Worm (Caenorhabditis elegans) whole organism, L1 larva: ENCODE data around the gene C47E12.11.

Experiments
- aha-1 ChIP-seq: fragments of 150-350 bp; optimal IDR thresholded peaks from 2 replicates; lab custom pipeline; 2014; ENCODE audit warnings: missing biosample characterization, missing genetic modification characterization
- ama-1 ChIP-seq: fragments of 150-350 bp; optimal IDR thresholded peaks from 2 replicates; lab custom pipeline; 2014
- blmp-1 ChIP-seq: fragments of 150-350 bp; optimal IDR thresholded peaks from 2 replicates; lab custom pipeline; 2014; ENCODE audit warnings: missing biosample characterization, missing genetic modification characterization
- ceh-88 ChIP-seq: fragments of 200-800 bp; sonication (Bioruptor generic); IDR thresholded peaks from 2 replicates; pipeline ENCODE4 v1.3.6; 2022; ENCODE audit warnings: missing genetic modification characterization, missing compliant biosample characterization
- efl-1 ChIP-seq, 4 experiments: fragments of 150-350 bp; optimal IDR thresholded peaks in 3 of 4; peaks in 1 of 4; 1 replicate in 1 of 4; 2 replicates in 3 of 4; lab custom pipeline; 2014; ENCODE audit warnings: missing biosample characterization in 2 of 4, missing genetic modification characterization in 2 of 4, missing genetic modification reagents in 2 of 4
- efl-3 ChIP-seq: fragments of 200-800 bp; sonication (Bioruptor generic); optimal IDR thresholded peaks from 2 replicates; lab custom pipeline; 2018; ENCODE audit warnings: mild to moderate bottlenecking, missing genetic modification characterization, missing compliant biosample characterization
- elt-2 ChIP-seq: sonication (generic microtip); optimal IDR thresholded peaks from 2 replicates; lab custom pipeline; 2016; ENCODE audit warnings: missing genetic modification characterization, mild to moderate bottlenecking, inconsistent platforms, missing compliant biosample characterization, missing genetic modification reagents
- elt-3 ChIP-seq, 6 experiments: fragments of 150-350 bp in 1 of 6; sonication (generic microtip); optimal IDR thresholded peaks; 2 replicates each; lab custom pipeline; 2017 to 2018; ENCODE audit warnings: missing biosample characterization in 6 of 6, missing genetic modification characterization in 6 of 6, inconsistent platforms in 1 of 6
- hlh-17 ChIP-seq: fragments of 200-800 bp; sonication (Bioruptor generic); optimal IDR thresholded peaks from 2 replicates; lab custom pipeline; 2018; ENCODE audit warnings: missing genetic modification characterization, mild to moderate bottlenecking, missing compliant biosample characterization, moderate library complexity, borderline replicate concordance
- hlh-4 ChIP-seq: sonication (generic microtip); optimal IDR thresholded peaks from 2 replicates; lab custom pipeline; 2016; ENCODE audit warnings: mild to moderate bottlenecking, missing genetic modification characterization, missing compliant biosample characterization
- hpl-2 ChIP-seq: fragments of 150-350 bp; optimal IDR thresholded peaks from 2 replicates; lab custom pipeline; 2014; ENCODE audit warnings: missing biosample characterization, missing genetic modification reagents, missing genetic modification characterization
- irx-1 ChIP-seq: sonication (generic microtip); optimal IDR thresholded peaks from 2 replicates; lab custom pipeline; 2016; ENCODE audit warnings: missing genetic modification characterization, missing compliant biosample characterization
- lin-14 ChIP-seq: fragments of 200-800 bp; sonication (Bioruptor generic); optimal IDR thresholded peaks from 2 replicates; lab custom pipeline; 2018; ENCODE audit warnings: mild to moderate bottlenecking, missing genetic modification characterization, moderate library complexity, missing compliant biosample characterization
- lin-35 ChIP-seq, 2 experiments: fragments of 150-350 bp; optimal IDR thresholded peaks; 2 replicates each; lab custom pipeline; 2014; ENCODE audit warnings: missing biosample characterization in 2 of 2, missing genetic modification characterization in 2 of 2, missing genetic modification reagents in 2 of 2
- lsy-2 ChIP-seq, 2 experiments: fragments of 150-350 bp; optimal IDR thresholded peaks; 2 replicates each; lab custom pipeline; 2014; ENCODE audit warnings: missing biosample characterization in 2 of 2, missing genetic modification characterization in 2 of 2
- mdl-1 ChIP-seq, 2 experiments: fragments of 150-350 bp; optimal IDR thresholded peaks; 2 replicates each; lab custom pipeline; 2014 to 2017; ENCODE audit warnings: missing biosample characterization in 2 of 2, missing genetic modification characterization in 2 of 2, inconsistent platforms in 1 of 2
- nhr-19 ChIP-seq: fragments of 200-800 bp; sonication (Bioruptor generic); conservative IDR thresholded peaks from 2 replicates; pipeline ENCODE4 v1.3.6; 2022; ENCODE audit warnings: missing genetic modification characterization, missing compliant biosample characterization
- nhr-20 ChIP-seq: sonication (generic microtip); optimal IDR thresholded peaks from 2 replicates; lab custom pipeline; 2016; ENCODE audit warnings: mild to moderate bottlenecking, missing genetic modification characterization, missing compliant biosample characterization
- nhr-237 ChIP-seq: fragments of 150-350 bp; optimal IDR thresholded peaks from 2 replicates; lab custom pipeline; 2014; ENCODE audit warnings: missing biosample characterization, missing genetic modification characterization
- nhr-28 ChIP-seq: fragments of 150-350 bp; optimal IDR thresholded peaks from 2 replicates; lab custom pipeline; 2014; ENCODE audit warnings: missing biosample characterization, missing genetic modification characterization
- nhr-47 ChIP-seq: sonication (generic microtip); optimal IDR thresholded peaks from 2 replicates; lab custom pipeline; 2016; ENCODE audit warnings: mild to moderate bottlenecking, missing genetic modification characterization, moderate library complexity, missing compliant biosample characterization
- nhr-71 ChIP-seq: sonication (generic microtip); optimal IDR thresholded peaks from 2 replicates; lab custom pipeline; 2016; ENCODE audit warnings: mild to moderate bottlenecking, missing genetic modification characterization, moderate library complexity, missing compliant biosample characterization
- nhr-76 ChIP-seq: sonication (generic microtip); optimal IDR thresholded peaks from 2 replicates; lab custom pipeline; 2017; ENCODE audit warnings: missing biosample characterization, missing genetic modification characterization
- nhr-84 ChIP-seq: sonication (generic microtip); optimal IDR thresholded peaks from 2 replicates; lab custom pipeline; 2017; ENCODE audit warnings: missing biosample characterization, missing genetic modification characterization
- nhr-90 ChIP-seq: sonication (generic microtip); optimal IDR thresholded peaks from 2 replicates; lab custom pipeline; 2016; ENCODE audit warnings: mild to moderate bottlenecking, missing genetic modification characterization, missing compliant biosample characterization; ENCODE audit not compliant: poor library complexity
- rnt-1 ChIP-seq: sonication (generic microtip); optimal IDR thresholded peaks from 2 replicates; lab custom pipeline; 2016; ENCODE audit warnings: mild to moderate bottlenecking, missing genetic modification characterization, moderate library complexity, missing compliant biosample characterization
- skn-1 ChIP-seq: fragments of 150-350 bp; optimal IDR thresholded peaks from 2 replicates; lab custom pipeline; 2014; ENCODE audit warnings: missing biosample characterization, missing genetic modification characterization
- snpc-4 ChIP-seq: fragments of 150-350 bp; optimal IDR thresholded peaks from 2 replicates; lab custom pipeline; 2014; ENCODE audit warnings: missing biosample characterization, missing genetic modification characterization
- snu-23 ChIP-seq: sonication (generic microtip); optimal IDR thresholded peaks from 2 replicates; lab custom pipeline; 2016; ENCODE audit warnings: missing genetic modification characterization, missing compliant biosample characterization
- sptf-1 ChIP-seq: fragments of 150-350 bp; optimal IDR thresholded peaks from 2 replicates; lab custom pipeline; 2014; ENCODE audit warnings: missing biosample characterization, missing genetic modification characterization
- sup-37 ChIP-seq: fragments of 200-800 bp; sonication (Bioruptor generic); optimal IDR thresholded peaks from 2 replicates; lab custom pipeline; 2018; ENCODE audit warnings: mild to moderate bottlenecking, missing genetic modification characterization, missing compliant biosample characterization
- swsn-7 ChIP-seq: sonication (generic microtip); optimal IDR thresholded peaks from 2 replicates; lab custom pipeline; 2016; ENCODE audit warnings: missing genetic modification characterization, missing compliant biosample characterization
- unc-130 ChIP-seq: fragments of 150-350 bp; optimal IDR thresholded peaks from 2 replicates; lab custom pipeline; 2017; ENCODE audit warnings: missing biosample characterization, missing genetic modification characterization, inconsistent platforms
- unc-30 ChIP-seq: sonication (generic microtip); optimal IDR thresholded peaks from 2 replicates; lab custom pipeline; 2017; ENCODE audit warnings: missing biosample characterization, missing genetic modification characterization
- unc-62 ChIP-seq: fragments of 150-350 bp; optimal IDR thresholded peaks from 2 replicates; lab custom pipeline; 2014; ENCODE audit warnings: missing biosample characterization, missing genetic modification reagents, missing genetic modification characterization
- unc-98 ChIP-seq: fragments of 200-800 bp; sonication (Bioruptor generic); IDR thresholded peaks from 2 replicates; pipeline ENCODE4 v1.3.6; 2022; ENCODE audit warnings: missing genetic modification characterization, missing compliant biosample characterization
- xbp-1 ChIP-seq: sonication (generic microtip); optimal IDR thresholded peaks from 2 replicates; lab custom pipeline; 2016; ENCODE audit warnings: missing genetic modification characterization, missing compliant biosample characterization
- ztf-11 ChIP-seq, 2 experiments: sonication (generic microtip); optimal IDR thresholded peaks; 2 replicates each; lab custom pipeline; 2016 to 2017; ENCODE audit warnings: missing genetic modification characterization in 2 of 2, missing biosample characterization in 1 of 2, missing compliant biosample characterization in 1 of 2
- ztf-4 ChIP-seq: fragments of 150-350 bp; optimal IDR thresholded peaks from 2 replicates; lab custom pipeline; 2014; ENCODE audit warnings: missing biosample characterization, missing genetic modification characterization

Gene C47E12.11

DNA sequence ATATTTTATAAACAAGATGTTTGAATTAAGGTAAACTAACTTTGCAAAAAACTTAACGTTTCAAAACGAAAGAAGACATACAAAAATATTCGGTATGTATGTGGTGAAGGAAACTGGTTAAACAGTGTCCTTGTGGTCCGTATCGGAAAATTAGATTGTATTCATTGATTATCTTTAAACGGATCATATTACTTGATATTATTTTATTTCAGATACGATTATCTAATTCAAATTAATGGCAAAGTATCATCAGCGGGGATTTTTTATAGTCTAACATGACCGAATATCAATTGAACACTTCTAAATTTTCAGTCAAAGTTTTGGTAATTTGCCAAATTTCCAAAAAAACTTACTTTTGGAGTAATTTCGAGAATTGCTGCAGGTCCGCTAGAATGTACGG is 37.6 kb downstream of the C47E12.11 start, which contains the start of gene C47E12.13:
TSS of gene C47E12.13 (minus strand) at position 101 of the 400 bp plus-strand sequence.
- TF ChIP-seq swsn-7 (tag; lab: Kevin White, UChicago) = no peak
- no peak for TF ChIP-seq ztf-4
- TF ChIP-seq hpl-2 (GFP tag; lab: Kevin White, UChicago) = no peak
- TF ChIP-seq lsy-2 (tag; optimal IDR thresholded peaks at IDR 0.05; lab: Kevin White, UChicago) = no peak
- TF ChIP-seq ceh-88 (GFP tag; lab: Robert Waterston, UW) = no peak
- TF ChIP-seq irx-1 (tag; lab: Kevin White, UChicago) = no peak
- TF ChIP-seq nhr-19 (GFP tag; lab: Robert Waterston, UW) = no peak
- TF ChIP-seq sptf-1 = no peak
- no peak for TF ChIP-seq unc-98 (GFP tag; lab: Robert Waterston, UW)
- TF ChIP-seq xbp-1 (tag; lab: Kevin White, UChicago) = no peak

DNA sequence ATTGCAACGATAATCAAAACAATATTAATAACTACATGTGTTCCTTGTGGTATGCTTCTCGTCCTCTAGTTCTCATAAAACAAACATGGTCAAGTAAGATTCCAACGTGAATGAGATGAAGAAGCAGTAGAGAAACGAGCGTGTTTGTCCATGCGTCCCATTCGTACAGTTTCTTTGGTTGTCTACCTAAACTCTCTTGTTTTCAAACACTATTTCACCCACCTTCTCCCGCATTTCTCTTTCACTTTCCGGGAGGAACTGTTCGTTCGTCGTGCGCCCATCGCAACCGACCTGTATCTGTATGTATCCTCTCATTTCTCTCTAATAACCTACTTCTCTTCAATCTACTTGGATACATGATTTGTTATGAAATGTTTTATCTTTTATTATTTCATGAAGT is 38.6 kb downstream of the C47E12.11 start:
- TF ChIP-seq elt-2 (no peak), rnt-1 (tag; lab: Kevin White, UChicago) (no peak), lin-14 (GFP tag; lab: Kevin White, UChicago) (peak; percentile 78), snpc-4 (tag; lab: Kevin White, UChicago) (no peak), nhr-47 (tag; lab: Kevin White, UChicago) (no peak), unc-62 (GFP tag; lab: Kevin White, UChicago) (no peak), nhr-76 (no peak), ama-1 (no peak), unc-30 (tag; lab: Kevin White, UChicago) (no peak), snu-23 (GFP tag; lab: Kevin White, UChicago) (peak; percentile 33), nhr-84 (tag; lab: Kevin White, UChicago) (no peak), lin-35 (GFP tag; optimal IDR thresholded peaks at IDR 0.05; lab: Kevin White, UChicago) (peak in 1 of 2 experiments; percentile 10), lsy-2 (tag; optimal IDR thresholded peaks at IDR 0.05; lab: Kevin White, UChicago) (peak in 1 of 2 experiments; percentile 51), blmp-1 (tag; lab: Kevin White, UChicago) (peak; percentile 99), elt-3 (tag; optimal IDR thresholded peaks at IDR 0.05; lab: Kevin White, UChicago) (peak in 2 of 6 experiments; percentile 32 to 67), nhr-71 (tag; lab: Kevin White, UChicago) (peak; percentile 5), skn-1 (tag; lab: Kevin White, UChicago) (peak; percentile 23), nhr-20 (tag; lab: Kevin White, UChicago) (peak; percentile 5), hlh-17 (no peak), unc-130 (tag; lab: Kevin White, UChicago) (no peak), nhr-90 (tag; lab: Kevin White, UChicago) (no peak), mdl-1 (tag; optimal IDR thresholded peaks at IDR 0.05; lab: Kevin White, UChicago) (peak in 1 of 2 experiments; percentile 34), efl-1 (optimal IDR thresholded peaks at IDR 0.05; lab: Kevin White, UChicago) (peak in 1 of 2 experiments; percentile 4), efl-1 (GFP tag; optimal IDR thresholded peaks at IDR 0.05 in 1 of 2; lab: Kevin White, UChicago) (peak in 1 of 2 experiments; percentile 56)
- TF ChIP-seq, all 84 proteins: peak for 11

DNA sequence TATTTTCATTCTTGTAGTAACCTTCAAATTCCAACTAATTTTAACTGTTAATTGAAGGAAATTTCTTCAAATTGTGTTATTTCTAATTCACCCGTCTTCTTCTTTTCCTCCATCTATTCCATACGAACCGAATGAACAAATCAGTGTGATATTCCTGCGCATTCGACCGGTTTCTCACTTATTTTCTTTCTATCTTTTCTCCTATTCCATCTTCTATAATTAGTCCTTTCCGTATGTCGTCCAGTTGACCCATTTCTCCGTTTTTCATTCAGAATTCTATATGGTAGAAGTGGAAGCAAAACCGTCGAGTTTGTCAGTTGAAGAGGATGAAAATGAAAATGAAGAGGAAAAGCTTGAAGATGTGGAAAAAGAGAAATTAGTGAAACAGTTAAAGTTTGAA is 40.3 kb downstream of the C47E12.11 start, which contains the start of gene magu-4:
TSS of gene magu-4 (plus strand) at position 218 of the 400 bp plus-strand sequence.
- TF ChIP-seq hlh-4 (no peak), nhr-28 (no peak), lin-14 (GFP tag; lab: Kevin White, UChicago) (peak; percentile 39), sup-37 (GFP tag; lab: Kevin White, UChicago) (no peak), lin-35 (GFP tag; optimal IDR thresholded peaks at IDR 0.05; lab: Kevin White, UChicago) (no peak), blmp-1 (tag; lab: Kevin White, UChicago) (peak; percentile 90), aha-1 (no peak), nhr-237 (tag; lab: Kevin White, UChicago) (no peak), ztf-11 (tag; optimal IDR thresholded peaks at IDR 0.05; lab: Kevin White, UChicago) (no peak), efl-3 (GFP tag; lab: Kevin White, UChicago) (no peak)
